Worm (Caenorhabditis elegans): Measurements from ENCODE around the gene E02H9.7.

Gene E02H9.7

DNA sequence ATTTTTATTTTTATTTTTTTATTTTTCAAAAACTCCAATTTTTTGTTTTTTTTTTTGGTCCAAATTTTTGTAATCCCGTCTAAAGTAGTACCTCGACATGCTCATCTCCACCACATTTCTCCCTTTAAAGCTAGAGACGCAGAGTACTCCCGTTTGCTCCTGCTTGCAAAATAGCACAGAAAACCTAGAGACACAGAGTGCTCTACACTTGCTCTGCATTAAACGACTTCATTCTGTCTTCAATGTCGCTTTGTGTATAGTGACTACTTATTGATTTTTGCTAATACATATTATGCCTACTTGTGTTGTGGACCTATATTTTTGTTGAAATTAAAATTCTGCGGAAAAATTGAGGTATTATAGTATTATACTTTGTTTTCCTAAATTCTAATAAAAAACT, 19.4 kb downstream of the E02H9.7 start, which contains the start of gene W04B5.8:
Gene W04B5.8 (plus strand): TSS at position 195 of the 400 bp plus-strand sequence.
- TF ChIP-seq elt-2 (tag; optimal IDR thresholded peaks at IDR 0.05) (no peak), ceh-31 (tag; optimal IDR thresholded peaks at IDR 0.05) (peak; percentile 50), nhr-11 (tag; optimal IDR thresholded peaks at IDR 0.05) (no peak), unc-42 (tag; optimal IDR thresholded peaks at IDR 0.05) (peak; percentile 11), hlh-8 (tag; optimal IDR thresholded peaks at IDR 0.05) (no peak), sox-4 (tag; optimal IDR thresholded peaks at IDR 0.05) (no peak), ceh-48 (tag; optimal IDR thresholded peaks at IDR 0.05) (peak; percentile 76), rnt-1 (tag; optimal IDR thresholded peaks at IDR 0.05) (no peak), hlh-6 (tag; optimal IDR thresholded peaks at IDR 0.05) (no peak), ref-2 (tag; optimal IDR thresholded peaks at IDR 0.05) (no peak), ets-4 (tag; optimal IDR thresholded peaks at IDR 0.05) (no peak), pha-2 (tag; optimal IDR thresholded peaks at IDR 0.05) (no peak), ama-1 (optimal IDR thresholded peaks at IDR 0.05) (no peak), fkh-10 (GFP tag; optimal IDR thresholded peaks at IDR 0.05) (no peak), T23F11.4 (GFP tag; optimal IDR thresholded peaks at IDR 0.05) (no peak), eyg-1 (tag; optimal IDR thresholded peaks at IDR 0.05) (no peak), C08G9.2 (tag; optimal IDR thresholded peaks at IDR 0.05) (no peak), unc-86 (tag; optimal IDR thresholded peaks at IDR 0.05) (no peak), hlh-15 (tag; optimal IDR thresholded peaks at IDR 0.05) (no peak), tbx-2 (tag; optimal IDR thresholded peaks at IDR 0.05) (peak; percentile 17), tbx-7 (tag; optimal IDR thresholded peaks at IDR 0.05) (no peak), sox-2 (GFP tag; IDR thresholded peaks at IDR 0.05) (no peak), sdc-2 (tag; optimal IDR thresholded peaks at IDR 0.05) (no peak), nfya-1 (tag; optimal IDR thresholded peaks at IDR 0.05) (peak; percentile 40), madf-2 (tag; optimal IDR thresholded peaks at IDR 0.05) (no peak), pros-1 (tag; optimal IDR thresholded peaks at IDR 0.05) (no peak), unc-55 (GFP tag; optimal IDR thresholded peaks at IDR 0.05) (peak; percentile 52), zip-5 (tag; optimal IDR thresholded peaks at IDR 0.05) (no peak)

DNA sequence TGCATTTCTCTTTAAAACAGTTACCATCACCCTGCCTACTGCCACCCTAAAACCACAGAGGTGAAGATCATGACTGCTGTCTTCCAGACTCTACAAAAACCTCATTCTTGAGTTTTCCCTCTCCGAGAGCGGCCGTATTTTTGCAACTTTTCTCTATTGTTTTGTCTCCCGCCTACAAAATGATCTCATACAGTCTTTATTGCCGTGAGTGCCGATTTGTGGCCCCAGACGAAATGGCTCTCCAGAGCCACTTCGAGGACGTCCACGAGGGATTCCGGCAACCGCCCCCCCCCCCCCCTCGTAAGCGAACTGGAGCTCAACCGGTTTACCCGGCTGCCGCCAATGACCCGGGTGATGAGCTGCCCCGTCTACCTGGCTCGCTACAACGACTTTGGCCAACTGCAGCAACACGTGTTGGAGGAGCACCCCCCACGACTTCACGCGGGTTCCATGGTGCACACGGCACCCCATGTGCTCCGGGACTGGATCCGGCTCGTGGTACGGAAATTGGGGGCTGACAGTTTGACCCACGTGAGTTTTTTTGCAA, 20.6 kb downstream of the E02H9.7 start:
- peak; percentile 7 for TF ChIP-seq ceh-31 (tag; optimal IDR thresholded peaks at IDR 0.05)
- TF ChIP-seq pros-1 (tag; optimal IDR thresholded peaks at IDR 0.05): no peak
- no peak for TF ChIP-seq pqm-1 (tag; optimal IDR thresholded peaks at IDR 0.05)

DNA sequence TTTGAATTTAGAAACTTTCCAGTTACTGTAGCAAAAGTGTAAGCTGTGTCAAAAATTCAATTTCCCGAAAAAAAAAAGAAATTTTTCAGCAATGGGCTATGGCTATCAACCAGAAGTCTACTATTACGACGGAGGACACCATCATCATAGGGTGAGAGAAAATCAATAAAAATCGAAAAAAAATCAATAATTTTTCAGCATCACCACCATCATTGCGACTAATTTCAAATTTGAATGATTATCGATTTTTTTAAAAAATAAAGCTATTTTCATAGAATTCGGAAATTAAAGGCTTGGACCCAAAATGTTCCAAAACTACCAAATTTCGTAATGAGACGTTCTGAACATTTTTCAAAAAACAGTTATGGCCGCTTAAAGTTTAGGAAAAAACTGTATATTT, 21.8 kb downstream of the E02H9.7 start:
- TF ChIP-seq Y22D7AL.16 (tag; optimal IDR thresholded peaks at IDR 0.05) (no peak), ceh-48 (tag; optimal IDR thresholded peaks at IDR 0.05) (peak; percentile 6)

DNA sequence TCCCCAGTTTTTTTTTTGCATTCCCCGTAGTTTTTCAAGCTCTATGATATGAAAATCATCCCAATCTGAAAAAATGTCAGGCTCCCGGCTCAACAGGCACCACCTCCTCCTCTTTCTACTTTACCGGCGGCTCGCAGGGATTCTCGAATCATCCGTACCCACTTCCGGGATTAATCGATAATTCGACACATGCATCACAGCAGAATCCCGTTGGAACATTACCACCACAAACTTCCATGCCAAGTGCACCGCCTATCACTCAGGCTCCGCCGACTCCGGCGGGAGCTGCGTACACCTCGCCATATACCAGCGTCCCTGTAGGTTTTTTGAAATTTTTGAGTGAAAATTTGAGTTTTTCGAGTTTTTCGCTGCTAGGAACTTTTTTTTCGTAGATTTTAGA, 24.2 kb downstream of the E02H9.7 start:
- TF ChIP-seq unc-55 (GFP tag; optimal IDR thresholded peaks at IDR 0.05) (no peak), hlh-30 (tag; optimal IDR thresholded peaks at IDR 0.05; ENCODE audit: insufficient read depth) (no peak), gmeb-2 (tag; optimal IDR thresholded peaks at IDR 0.05) (no peak)

DNA sequence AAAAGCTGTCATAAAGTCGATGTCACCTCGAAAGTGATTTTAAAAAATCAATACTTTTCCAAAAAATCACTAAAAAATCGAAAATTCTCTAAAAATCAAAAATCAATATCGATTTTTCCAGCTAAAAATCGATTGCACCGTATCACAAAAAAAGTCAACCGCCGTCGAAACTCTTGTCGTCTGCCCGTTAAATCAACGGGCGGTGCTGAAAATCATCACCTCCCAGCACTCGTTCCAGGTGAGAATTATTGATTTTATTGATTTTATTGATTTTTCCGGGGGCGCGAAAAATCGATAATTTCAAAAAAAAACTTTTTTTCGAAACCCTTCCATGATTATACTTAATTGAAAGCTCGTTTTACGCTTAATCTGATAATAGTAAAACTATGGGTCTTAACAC, 26.0 kb downstream of the E02H9.7 start:
- TF ChIP-seq dmd-4 (tag; optimal IDR thresholded peaks at IDR 0.05; ENCODE audit: borderline replicate concordance) (no peak), ceh-9 (tag; optimal IDR thresholded peaks at IDR 0.05) (no peak), odd-2 (tag; optimal IDR thresholded peaks at IDR 0.05) (no peak), ceh-48 (tag; optimal IDR thresholded peaks at IDR 0.05) (peak; percentile 59), ceh-22 (tag; optimal IDR thresholded peaks at IDR 0.05) (no peak), pat-9 (tag; optimal IDR thresholded peaks at IDR 0.05) (no peak)
